Fruit fly (Drosophila melanogaster) whole organism, embryonic: ENCODE data around the gene Uch-L5R.

Source experiments
- Adf1 ChIP-seq: fragments of 200-800 bp; sonication (Bioruptor generic); IDR thresholded peaks from 2 replicates; pipeline ENCODE4 v1.3.6; 2022; ENCODE audit warnings: missing biosample characterization, missing genetic modification characterization
- Atf-2 ChIP-seq: fragments of 200-800 bp; sonication (Bioruptor generic); optimal IDR thresholded peaks from 2 replicates; lab custom pipeline; 2016; ENCODE audit warnings: missing biosample characterization, missing genetic modification characterization
- B-H1 ChIP-seq: fragments of 200-800 bp; sonication (Bioruptor generic); IDR thresholded peaks from 3 replicates; pipeline ENCODE4 v1.3.6; 2022; ENCODE audit warnings: missing biosample characterization, missing genetic modification characterization
- Bteb2 ChIP-seq: fragments of 200-800 bp; sonication (Bioruptor generic); optimal IDR thresholded peaks from 2 replicates; lab custom pipeline; 2016; ENCODE audit warnings: missing biosample characterization, missing genetic modification characterization
- CG1024 ChIP-seq: fragments of 200-800 bp; sonication (Bioruptor generic); IDR thresholded peaks from 2 replicates; pipeline ENCODE4 v1.3.6; 2022; ENCODE audit warnings: missing biosample characterization, missing genetic modification characterization
- CG10321 ChIP-seq: fragments of 200-800 bp; sonication (Bioruptor generic); IDR thresholded peaks from 2 replicates; pipeline ENCODE4 v1.3.6; 2022; ENCODE audit warnings: missing biosample characterization, missing genetic modification characterization
- CG12659 ChIP-seq: fragments of 200-800 bp; sonication (Bioruptor generic); optimal IDR thresholded peaks from 3 replicates; lab custom pipeline; 2017; ENCODE audit warnings: mild to moderate bottlenecking, missing biosample characterization, missing genetic modification reagents, missing genetic modification characterization
- CG14441 ChIP-seq: fragments of 200-800 bp; sonication (Bioruptor generic); IDR thresholded peaks from 2 replicates; pipeline ENCODE4 v1.3.6; 2022; ENCODE audit warnings: missing biosample characterization, missing genetic modification characterization
- CG16779 ChIP-seq: fragments of 200-800 bp; sonication (Bioruptor generic); IDR thresholded peaks from 2 replicates; pipeline ENCODE4 v1.3.6; 2022; ENCODE audit warnings: missing biosample characterization, missing genetic modification characterization
- CG1832 ChIP-seq: fragments of 200-800 bp; sonication (Bioruptor generic); optimal IDR thresholded peaks from 2 replicates; lab custom pipeline; 2017; ENCODE audit warnings: missing biosample characterization, mild to moderate bottlenecking, missing genetic modification characterization, inconsistent platforms
- CG30020 ChIP-seq: fragments of 200-800 bp; optimal IDR thresholded peaks from 2 replicates; lab custom pipeline; 2019; ENCODE audit warnings: missing biosample characterization, mild to moderate bottlenecking, missing genetic modification characterization, moderate library complexity
- CG4282 ChIP-seq: fragments of 200-800 bp; sonication (Bioruptor generic); optimal IDR thresholded peaks from 2 replicates; lab custom pipeline; 2016; ENCODE audit warnings: missing biosample characterization, missing genetic modification characterization
- CG4424 ChIP-seq: fragments of 200-800 bp; sonication (Bioruptor generic); optimal IDR thresholded peaks from 3 replicates; lab custom pipeline; 2016; ENCODE audit warnings: missing biosample characterization, missing genetic modification characterization
- CG6175 ChIP-seq: fragments of 200-800 bp; sonication (Bioruptor generic); IDR thresholded peaks from 3 replicates; pipeline ENCODE4 v1.3.6; 2022; ENCODE audit warnings: missing biosample characterization, missing genetic modification characterization
- CG6689 ChIP-seq: fragments of 200-800 bp; sonication (Bioruptor generic); IDR thresholded peaks from 2 replicates; pipeline ENCODE4 v1.3.6; 2022; ENCODE audit warnings: missing biosample characterization, missing genetic modification characterization
- CG6765 ChIP-seq: fragments of 200-800 bp; sonication (Bioruptor generic); optimal IDR thresholded peaks from 3 replicates; lab custom pipeline; 2017; ENCODE audit warnings: missing biosample characterization, mild to moderate bottlenecking, missing genetic modification characterization
- CG8388 ChIP-seq: fragments of 200-800 bp; sonication (Bioruptor generic); optimal IDR thresholded peaks from 2 replicates; lab custom pipeline; 2019; ENCODE audit warnings: missing biosample characterization, mild to moderate bottlenecking, missing genetic modification characterization, moderate library complexity
- CTCF ChIP-seq: fragments of 200-800 bp; sonication (Bioruptor generic); optimal IDR thresholded peaks from 2 replicates; lab custom pipeline; 2017; ENCODE audit warnings: missing biosample characterization, mild to moderate bottlenecking, missing genetic modification characterization, moderate library complexity
- Chrac-16 ChIP-seq: fragments of 200-800 bp; sonication (Bioruptor generic); optimal IDR thresholded peaks from 3 replicates; lab custom pipeline; 2016; ENCODE audit warnings: missing biosample characterization, missing genetic modification characterization
- D19B ChIP-seq: fragments of 200-800 bp; sonication (Bioruptor generic); optimal IDR thresholded peaks from 2 replicates; lab custom pipeline; 2017; ENCODE audit warnings: missing biosample characterization, mild to moderate bottlenecking, missing genetic modification characterization
- Dip3 ChIP-seq: fragments of 200-800 bp; sonication (Bioruptor generic); optimal IDR thresholded peaks from 3 replicates; lab custom pipeline; 2016; ENCODE audit warnings: missing biosample characterization, missing genetic modification characterization
- Drgx ChIP-seq: fragments of 200-800 bp; sonication (Bioruptor generic); IDR thresholded peaks from 2 replicates; pipeline ENCODE4 v1.3.6; 2022; ENCODE audit warnings: missing biosample characterization, missing genetic modification characterization
- E2f2 ChIP-seq: fragments of 200-800 bp; sonication (Bioruptor generic); IDR thresholded peaks from 2 replicates; pipeline ENCODE4 v1.3.6; 2022; ENCODE audit warnings: missing biosample characterization, missing genetic modification characterization
- Fer1 ChIP-seq: fragments of 200-800 bp; sonication (Bioruptor generic); optimal IDR thresholded peaks from 2 replicates; lab custom pipeline; 2017; ENCODE audit warnings: missing biosample characterization, mild to moderate bottlenecking, missing genetic modification characterization
- HLH4C ChIP-seq: fragments of 200-800 bp; sonication (Bioruptor generic); IDR thresholded peaks from 3 replicates; pipeline ENCODE4 v1.3.6; 2022; ENCODE audit warnings: missing biosample characterization, missing genetic modification characterization; ENCODE audit not compliant: partially characterized antibody
- Lhr ChIP-seq: fragments of 200-800 bp; sonication (Bioruptor generic); optimal IDR thresholded peaks from 3 replicates; lab custom pipeline; 2017; ENCODE audit warnings: mild to moderate bottlenecking, missing biosample characterization, missing genetic modification reagents, missing genetic modification characterization
- NK7.1 ChIP-seq: fragments of 200-800 bp; sonication (Bioruptor generic); optimal IDR thresholded peaks from 3 replicates; lab custom pipeline; 2016; ENCODE audit warnings: missing biosample characterization, missing genetic modification characterization
- Oaz ChIP-seq: fragments of 200-800 bp; sonication (Bioruptor generic); IDR thresholded peaks from 2 replicates; pipeline ENCODE4 v1.3.6; 2022; ENCODE audit warnings: missing biosample characterization, missing genetic modification characterization
- Optix ChIP-seq: fragments of 200-800 bp; sonication (Bioruptor generic); IDR thresholded peaks from 3 replicates; pipeline ENCODE4 v1.3.6; 2022; ENCODE audit warnings: missing biosample characterization, missing genetic modification characterization
- dati ChIP-seq: fragments of 200-800 bp; sonication (Bioruptor generic); IDR thresholded peaks from 2 replicates; pipeline ENCODE4 v1.3.6; 2022; ENCODE audit warnings: missing biosample characterization, missing genetic modification characterization
- dpn ChIP-seq, 2 experiments: fragments of 200-800 bp; sonication (Bioruptor generic); optimal IDR thresholded peaks; 3 replicates each; lab custom pipeline; 2016; ENCODE audit warnings: missing biosample characterization in 2 of 2, missing genetic modification characterization in 2 of 2
- dysf ChIP-seq: fragments of 200-800 bp; sonication (Bioruptor generic); IDR thresholded peaks from 3 replicates; pipeline ENCODE4 v1.3.6; 2022; ENCODE audit warnings: missing biosample characterization, missing genetic modification characterization
- en ChIP-seq: fragments of 200-800 bp; sonication (Bioruptor generic); optimal IDR thresholded peaks from 2 replicates; lab custom pipeline; 2016; ENCODE audit warnings: missing biosample characterization, missing genetic modification characterization
- esg ChIP-seq: fragments of 200-800 bp; sonication (Bioruptor generic); conservative IDR thresholded peaks from 2 replicates; pipeline ENCODE4 v1.3.6; 2022; ENCODE audit warnings: missing biosample characterization, missing genetic modification characterization
- exex ChIP-seq: fragments of 200-800 bp; sonication (Bioruptor generic); optimal IDR thresholded peaks from 4 replicates; lab custom pipeline; 2018; ENCODE audit warnings: missing biosample characterization, mild to moderate bottlenecking, missing genetic modification characterization, moderate library complexity
- fd96Cb ChIP-seq: fragments of 200-800 bp; sonication (Bioruptor generic); optimal IDR thresholded peaks from 2 replicates; lab custom pipeline; 2018; ENCODE audit warnings: missing biosample characterization, mild to moderate bottlenecking, missing genetic modification characterization, moderate library complexity
- hkb ChIP-seq, 2 experiments: fragments of 200-800 bp in 1 of 2; fragments of >200 bp in 1 of 2; sonication (Bioruptor generic) in 1 of 2; IDR thresholded peaks in 1 of 2; optimal IDR thresholded peaks in 1 of 2; 2 replicates each; pipeline versions ENCODE4 v1.3.6 to Lab custom; 2017 to 2022; ENCODE audit warnings: missing biosample characterization in 1 of 2, missing genetic modification characterization in 1 of 2
- inv ChIP-seq: fragments of 200-800 bp; sonication (Bioruptor generic); IDR thresholded peaks from 2 replicates; pipeline ENCODE4 v1.3.6; 2022; ENCODE audit warnings: missing biosample characterization, missing genetic modification characterization; ENCODE audit not compliant: partially characterized antibody
- knrl ChIP-seq: fragments of 200-800 bp; sonication (Bioruptor generic); IDR thresholded peaks from 3 replicates; pipeline ENCODE4 v1.3.6; 2022; ENCODE audit warnings: missing biosample characterization, missing genetic modification characterization; ENCODE audit not compliant: partially characterized antibody
- mam ChIP-seq: fragments of 200-800 bp; sonication (Bioruptor generic); optimal IDR thresholded peaks from 3 replicates; lab custom pipeline; 2016; ENCODE audit warnings: missing biosample characterization, missing genetic modification characterization
- mirr ChIP-seq: fragments of 200-800 bp; sonication (Bioruptor generic); optimal IDR thresholded peaks from 3 replicates; lab custom pipeline; 2018; ENCODE audit warnings: missing biosample characterization, mild to moderate bottlenecking, missing genetic modification characterization
- nerfin-2 ChIP-seq: fragments of 200-800 bp; sonication (Bioruptor generic); IDR thresholded peaks from 2 replicates; pipeline ENCODE4 v1.3.6; 2022; ENCODE audit warnings: missing biosample characterization, missing genetic modification characterization; ENCODE audit not compliant: partially characterized antibody
- nom ChIP-seq: fragments of 200-800 bp; sonication (Bioruptor generic); optimal IDR thresholded peaks from 2 replicates; lab custom pipeline; 2017; ENCODE audit warnings: missing biosample characterization, missing genetic modification characterization, mild to moderate bottlenecking, moderate library complexity, missing genetic modification reagents
- pzg ChIP-seq: fragments of 200-800 bp; sonication (Bioruptor generic); optimal IDR thresholded peaks from 3 replicates; lab custom pipeline; 2018; ENCODE audit warnings: missing biosample characterization, mild to moderate bottlenecking, missing genetic modification characterization, moderate library complexity
- salm ChIP-seq: fragments of 200-800 bp; sonication (Bioruptor generic); optimal IDR thresholded peaks from 2 replicates; lab custom pipeline; 2018; ENCODE audit warnings: missing biosample characterization, mild to moderate bottlenecking, missing genetic modification characterization
- sens-2 ChIP-seq: fragments of 200-800 bp; sonication (Bioruptor generic); IDR thresholded peaks from 2 replicates; pipeline ENCODE4 v1.3.6; 2022; ENCODE audit warnings: missing biosample characterization, missing genetic modification characterization
- slou ChIP-seq: fragments of 200-800 bp; sonication (Bioruptor generic); optimal IDR thresholded peaks from 3 replicates; lab custom pipeline; 2016; ENCODE audit warnings: missing biosample characterization, missing genetic modification characterization
- sob ChIP-seq: fragments of 200-800 bp; sonication (Bioruptor generic); IDR thresholded peaks from 2 replicates; pipeline ENCODE4 v1.3.6; 2022; ENCODE audit warnings: missing biosample characterization, missing genetic modification characterization
- tgo ChIP-seq: fragments of 200-800 bp; sonication (Bioruptor generic); IDR thresholded peaks from 3 replicates; pipeline ENCODE4 v1.3.6; 2022; ENCODE audit warnings: missing biosample characterization, missing genetic modification characterization
- trh ChIP-seq: fragments of 200-800 bp; sonication (Bioruptor generic); optimal IDR thresholded peaks from 2 replicates; lab custom pipeline; 2016; ENCODE audit warnings: missing biosample characterization, missing genetic modification characterization
- unc-4 ChIP-seq: fragments of 200-800 bp; sonication (Bioruptor generic); IDR thresholded peaks from 2 replicates; pipeline ENCODE4 v1.3.6; 2022; ENCODE audit warnings: missing biosample characterization, missing genetic modification characterization; ENCODE audit not compliant: partially characterized antibody

The Uch-L5R gene

dm6 chrX:12028825-12029514, 27.5 kb downstream of the Uch-L5R start, which contains the start of gene Usp7 (continued):
- TF ChIP-seq esg (GFP tag; lab: Robert Waterston, UW) (no peak), mirr (no peak), NK7.1 (GFP tag; lab: Kevin White, UChicago) (no peak), dysf (GFP tag; lab: Robert Waterston, UW) (peak; percentile 6; the same call in 1 of the 3 replicates), Bteb2 (GFP tag; lab: Kevin White, UChicago) (no peak), CG10321 (GFP tag; lab: Robert Waterston, UW) (no peak), fd96Cb (tag; lab: Kevin White, UChicago) (no peak), mam (GFP tag; lab: Kevin White, UChicago) (peak; percentile 12), B-H1 (GFP tag; lab: Robert Waterston, UW) (no peak), nom (GFP tag; lab: Kevin White, UChicago) (no peak), sob (GFP tag; lab: Robert Waterston, UW) (peak; percentile 50), pzg (peak; percentile 82), Lhr (GFP tag; lab: Kevin White, UChicago) (no peak), CG1024 (GFP tag; lab: Robert Waterston, UW) (0 out of 2 replicates have a peak, but pooled peaks have one; percentile 13), Drgx (GFP tag; lab: Robert Waterston, UW) (no peak), CG8388 (GFP tag; lab: Kevin White, UChicago) (no peak), CG1832 (GFP tag; lab: Kevin White, UChicago) (no peak), Adf1 (peak; percentile 78), CG4424 (GFP tag; lab: Kevin White, UChicago) (peak; percentile 0), CG12659 (GFP tag; lab: Kevin White, UChicago) (peak; percentile 75), knrl (GFP tag; lab: Robert Waterston, UW) (peak; percentile 96), D19B (GFP tag; lab: Kevin White, UChicago) (no peak), Chrac-16 (GFP tag; lab: Kevin White, UChicago) (peak; percentile 41), CG14441 (GFP tag; lab: Robert Waterston, UW) (no peak), salm (tag; lab: Kevin White, UChicago) (no peak), E2f2 (GFP tag; lab: Robert Waterston, UW) (peak; percentile 73), dpn (GFP tag; optimal IDR thresholded peaks at IDR 0.05; lab: Kevin White, UChicago) (peak in 1 of 2 experiments; percentile 35), Optix (GFP tag; lab: Robert Waterston, UW) (no peak), CG6175 (no peak), nerfin-2 (GFP tag; lab: Robert Waterston, UW) (peak; percentile 84), tgo (GFP tag; lab: Robert Waterston, UW) (no peak), exex (tag; lab: Kevin White, UChicago) (no peak), en (GFP tag; lab: Kevin White, UChicago) (no peak), CG6689 (GFP tag; lab: Robert Waterston, UW) (no peak), CG30020 (peak; percentile 91), sens-2 (GFP tag; lab: Robert Waterston, UW) (no peak), trh (GFP tag; lab: Kevin White, UChicago) (no peak), CG16779 (GFP tag; lab: Robert Waterston, UW) (no peak), Dip3 (GFP tag; lab: Kevin White, UChicago) (no peak), Oaz (GFP tag; lab: Robert Waterston, UW) (no peak), slou (no peak), Atf-2 (GFP tag; lab: Kevin White, UChicago) (no peak), hkb (optimal IDR thresholded peaks at IDR 0.05; lab: Kevin White, UChicago) (no peak), hkb (GFP tag; IDR thresholded peaks at IDR 0.05; lab: Robert Waterston, UW) (0 out of 2 replicates have a peak, but pooled peaks have one; percentile 13), CTCF (GFP tag; lab: Kevin White, UChicago) (no peak), HLH4C (GFP tag; lab: Robert Waterston, UW) (peak; percentile 94), inv (GFP tag; lab: Robert Waterston, UW) (peak; percentile 95), unc-4 (GFP tag; lab: Robert Waterston, UW) (peak; percentile 91), CG4282 (GFP tag; lab: Kevin White, UChicago) (no peak), CG6765 (GFP tag; lab: Kevin White, UChicago) (no peak), dati (GFP tag; lab: Robert Waterston, UW) (no peak), Fer1 (no peak)
